Worm (Caenorhabditis elegans) whole organism, L1 larva: ENCODE measurements around the gene nhx-6.

Source experiments
- Y116A8C.19 ChIP-seq: sonication (generic microtip); optimal IDR thresholded peaks from 2 replicates; lab custom pipeline; 2016; ENCODE audit warnings: missing compliant biosample characterization, missing genetic modification characterization, borderline replicate concordance
- ama-1 ChIP-seq: fragments of 150-350 bp; optimal IDR thresholded peaks from 2 replicates; lab custom pipeline; 2014
- ceh-63 ChIP-seq: fragments of 200-800 bp; sonication (Bioruptor generic); optimal IDR thresholded peaks from 2 replicates; lab custom pipeline; 2018; ENCODE audit warnings: mild to moderate bottlenecking, missing genetic modification characterization, missing compliant biosample characterization
- dsc-1 ChIP-seq: sonication (generic microtip); optimal IDR thresholded peaks from 2 replicates; lab custom pipeline; 2016; ENCODE audit warnings: mild to moderate bottlenecking, missing genetic modification characterization, missing compliant biosample characterization
- egl-27 ChIP-seq, 2 experiments: fragments of 150-350 bp in 1 of 2; sonication (generic microtip); optimal IDR thresholded peaks; 3 replicates each; lab custom pipeline; 2017 to 2018; ENCODE audit warnings: missing biosample characterization in 2 of 2, missing genetic modification characterization in 2 of 2, missing genetic modification reagents in 2 of 2
- elt-3 ChIP-seq, 6 experiments: fragments of 150-350 bp in 1 of 6; sonication (generic microtip); optimal IDR thresholded peaks; 2 replicates each; lab custom pipeline; 2017 to 2018; ENCODE audit warnings: missing biosample characterization in 6 of 6, missing genetic modification characterization in 6 of 6, inconsistent platforms in 1 of 6
- fkh-10 ChIP-seq: sonication (generic microtip); optimal IDR thresholded peaks from 2 replicates; lab custom pipeline; 2017; ENCODE audit warnings: missing biosample characterization, missing genetic modification reagents, missing genetic modification characterization
- fos-1 ChIP-seq: fragments of 150-350 bp; optimal IDR thresholded peaks from 2 replicates; lab custom pipeline; 2014; ENCODE audit warnings: missing biosample characterization, missing genetic modification characterization
- lin-14 ChIP-seq: fragments of 200-800 bp; sonication (Bioruptor generic); optimal IDR thresholded peaks from 2 replicates; lab custom pipeline; 2018; ENCODE audit warnings: mild to moderate bottlenecking, missing genetic modification characterization, moderate library complexity, missing compliant biosample characterization
- nhr-12 ChIP-seq: sonication (generic microtip); optimal IDR thresholded peaks from 2 replicates; lab custom pipeline; 2017; ENCODE audit warnings: missing biosample characterization, missing genetic modification characterization
- nhr-237 ChIP-seq: fragments of 150-350 bp; optimal IDR thresholded peaks from 2 replicates; lab custom pipeline; 2014; ENCODE audit warnings: missing biosample characterization, missing genetic modification characterization
- nhr-71 ChIP-seq: sonication (generic microtip); optimal IDR thresholded peaks from 2 replicates; lab custom pipeline; 2016; ENCODE audit warnings: mild to moderate bottlenecking, missing genetic modification characterization, moderate library complexity, missing compliant biosample characterization
- unc-62 ChIP-seq: fragments of 150-350 bp; optimal IDR thresholded peaks from 2 replicates; lab custom pipeline; 2014; ENCODE audit warnings: missing biosample characterization, missing genetic modification reagents, missing genetic modification characterization

- TF ChIP-seq lin-14 (GFP tag; lab: Kevin White, UChicago) (no peak), fkh-10 (GFP tag; lab: Kevin White, UChicago) (no peak), egl-27 (tag; optimal IDR thresholded peaks at IDR 0.05; lab: Kevin White, UChicago) (no peak), ceh-63 (GFP tag; lab: Kevin White, UChicago) (no peak), nhr-237 (no peak), fos-1 (tag; lab: Kevin White, UChicago) (no peak), ama-1 (no peak), nhr-71 (tag; lab: Kevin White, UChicago) (no peak), unc-62 (GFP tag; lab: Kevin White, UChicago) (no peak), dsc-1 (tag; lab: Kevin White, UChicago) (no peak), nhr-12 (tag; lab: Kevin White, UChicago) (no peak), Y116A8C.19 (tag; lab: Kevin White, UChicago) (no peak), elt-3 (tag; optimal IDR thresholded peaks at IDR 0.05; lab: Kevin White, UChicago) (no peak)
Measured at ce11 chrII:1646199-1646598, 24.4 kb upstream of the nhx-6 start, which contains the start of gene ZC204.17.
